Worm (Caenorhabditis elegans) whole organism, L2 larva: ENCODE data around the gene C56A3.8.

Source experiments
- C34F6.9 ChIP-seq: fragments of 150-350 bp; optimal IDR thresholded peaks from 2 replicates; lab custom pipeline; 2014; ENCODE audit warnings: missing biosample characterization, missing genetic modification characterization
- F13H6.1 ChIP-seq: sonication (generic microtip); optimal IDR thresholded peaks from 2 replicates; lab custom pipeline; 2016; ENCODE audit warnings: missing genetic modification characterization, missing compliant biosample characterization
- R02D3.7 ChIP-seq: fragments of 150-350 bp; optimal IDR thresholded peaks from 2 replicates; lab custom pipeline; 2014; ENCODE audit warnings: missing biosample characterization, missing genetic modification characterization
- ZK546.5 ChIP-seq: sonication (generic microtip); optimal IDR thresholded peaks from 2 replicates; lab custom pipeline; 2017; ENCODE audit warnings: missing biosample characterization, missing genetic modification characterization
- alr-1 ChIP-seq: fragments of 150-350 bp; optimal IDR thresholded peaks from 2 replicates; lab custom pipeline; 2014; ENCODE audit warnings: missing biosample characterization, missing genetic modification characterization
- ama-1 ChIP-seq: fragments of 150-350 bp; optimal IDR thresholded peaks from 2 replicates; lab custom pipeline; 2018; ENCODE audit warnings: inconsistent platforms
- ceh-16 ChIP-seq: fragments of 150-350 bp; optimal IDR thresholded peaks from 2 replicates; lab custom pipeline; 2014; ENCODE audit warnings: missing biosample characterization, missing genetic modification characterization
- crh-2 ChIP-seq: sonication (generic microtip); optimal IDR thresholded peaks from 2 replicates; lab custom pipeline; 2017; ENCODE audit warnings: missing biosample characterization, missing genetic modification characterization
- dmd-4 ChIP-seq: sonication (generic microtip); optimal IDR thresholded peaks from 2 replicates; lab custom pipeline; 2017; ENCODE audit warnings: missing biosample characterization, missing genetic modification characterization
- egl-27 ChIP-seq: sonication (generic microtip); optimal IDR thresholded peaks from 3 replicates; lab custom pipeline; 2017; ENCODE audit warnings: missing biosample characterization, missing genetic modification reagents, missing genetic modification characterization
- elt-1 ChIP-seq: fragments of 150-350 bp; optimal IDR thresholded peaks from 2 replicates; lab custom pipeline; 2014; ENCODE audit warnings: missing biosample characterization, missing genetic modification characterization
- elt-3 ChIP-seq: sonication (generic microtip); optimal IDR thresholded peaks from 2 replicates; lab custom pipeline; 2017; ENCODE audit warnings: missing biosample characterization, missing genetic modification characterization
- fos-1 ChIP-seq: fragments of 150-350 bp; optimal IDR thresholded peaks from 2 replicates; lab custom pipeline; 2014; ENCODE audit warnings: missing biosample characterization, missing genetic modification characterization
- gmeb-1 ChIP-seq: fragments of 150-350 bp; optimal IDR thresholded peaks from 2 replicates; lab custom pipeline; 2014; ENCODE audit warnings: missing biosample characterization, missing genetic modification characterization
- lin-11 ChIP-seq: fragments of 150-350 bp; sonication (generic microtip); optimal IDR thresholded peaks from 2 replicates; lab custom pipeline; 2014; ENCODE audit warnings: missing biosample characterization, missing genetic modification characterization, inconsistent platforms, mixed read lengths
- lin-13 ChIP-seq: fragments of 150-350 bp; optimal IDR thresholded peaks from 2 replicates; lab custom pipeline; 2014; ENCODE audit warnings: missing biosample characterization, missing genetic modification reagents, missing genetic modification characterization
- lin-39 ChIP-seq: fragments of 150-350 bp; optimal IDR thresholded peaks from 2 replicates; lab custom pipeline; 2014; ENCODE audit warnings: missing biosample characterization, missing genetic modification reagents, missing genetic modification characterization
- lsy-2 ChIP-seq, 2 experiments: fragments of 150-350 bp in 1 of 2; sonication (generic microtip) in 1 of 2; optimal IDR thresholded peaks; 2 replicates each; lab custom pipeline; 2014 to 2017; ENCODE audit warnings: missing biosample characterization in 2 of 2, missing genetic modification characterization in 2 of 2
- mab-5 ChIP-seq: fragments of 150-350 bp; optimal IDR thresholded peaks from 2 replicates; lab custom pipeline; 2014; ENCODE audit warnings: missing biosample characterization, missing genetic modification characterization
- mdl-1 ChIP-seq, 2 experiments: fragments of 150-350 bp in 1 of 2; sonication (generic microtip) in 1 of 2; optimal IDR thresholded peaks; 2 replicates each; lab custom pipeline; 2017; ENCODE audit warnings: missing biosample characterization in 2 of 2, missing genetic modification characterization in 2 of 2
- nhr-10 ChIP-seq: sonication (generic microtip); optimal IDR thresholded peaks from 2 replicates; lab custom pipeline; 2017; ENCODE audit warnings: missing biosample characterization, missing genetic modification characterization
- nhr-12 ChIP-seq: fragments of 150-350 bp; optimal IDR thresholded peaks from 2 replicates; lab custom pipeline; 2014; ENCODE audit warnings: missing biosample characterization, missing genetic modification characterization
- nhr-129 ChIP-seq: fragments of 150-350 bp; optimal IDR thresholded peaks from 2 replicates; lab custom pipeline; 2014; ENCODE audit warnings: missing biosample characterization, missing genetic modification characterization
- nhr-21 ChIP-seq: fragments of 150-350 bp; optimal IDR thresholded peaks from 2 replicates; lab custom pipeline; 2014; ENCODE audit warnings: missing biosample characterization, missing genetic modification characterization
- nhr-23 ChIP-seq: fragments of 150-350 bp; optimal IDR thresholded peaks from 2 replicates; lab custom pipeline; 2014; ENCODE audit warnings: missing biosample characterization, missing genetic modification reagents, missing genetic modification characterization
- nhr-237 ChIP-seq: fragments of 150-350 bp; optimal IDR thresholded peaks from 2 replicates; lab custom pipeline; 2014; ENCODE audit warnings: missing biosample characterization, missing genetic modification characterization
- nhr-25 ChIP-seq: fragments of 150-350 bp; sonication (generic microtip); optimal IDR thresholded peaks from 3 replicates; lab custom pipeline; 2014; ENCODE audit warnings: missing biosample characterization, missing genetic modification characterization
- nhr-6 ChIP-seq: fragments of 150-350 bp; optimal IDR thresholded peaks from 2 replicates; lab custom pipeline; 2014; ENCODE audit warnings: missing biosample characterization, missing genetic modification characterization
- peb-1 ChIP-seq: fragments of 150-350 bp; optimal IDR thresholded peaks from 2 replicates; lab custom pipeline; 2014; ENCODE audit warnings: missing biosample characterization, missing genetic modification characterization
- sem-4 ChIP-seq: fragments of 150-350 bp; optimal IDR thresholded peaks from 2 replicates; lab custom pipeline; 2014; ENCODE audit warnings: missing biosample characterization, missing genetic modification reagents, missing genetic modification characterization
- skn-1 ChIP-seq: sonication (generic microtip); optimal IDR thresholded peaks from 2 replicates; lab custom pipeline; 2017; ENCODE audit warnings: missing biosample characterization, missing genetic modification characterization
- sma-3 ChIP-seq: sonication (generic microtip); optimal IDR thresholded peaks from 2 replicates; lab custom pipeline; 2016; ENCODE audit warnings: missing genetic modification reagents, missing genetic modification characterization, missing compliant biosample characterization
- sma-9 ChIP-seq, 2 experiments: fragments of 150-350 bp in 1 of 2; sonication (generic microtip) in 1 of 2; optimal IDR thresholded peaks; 2 replicates each; lab custom pipeline; 2014 to 2016; ENCODE audit warnings: missing genetic modification characterization in 2 of 2, mild to moderate bottlenecking in 1 of 2, missing biosample characterization in 1 of 2, missing compliant biosample characterization in 1 of 2, missing genetic modification reagents in 1 of 2, moderate library complexity in 1 of 2
- unc-55 ChIP-seq: fragments of 150-350 bp; sonication (generic microtip); optimal IDR thresholded peaks from 3 replicates; lab custom pipeline; 2014; ENCODE audit warnings: missing biosample characterization, missing genetic modification reagents, missing genetic modification characterization
- unc-62 ChIP-seq: fragments of 150-350 bp; optimal IDR thresholded peaks from 2 replicates; lab custom pipeline; 2014; ENCODE audit warnings: missing biosample characterization, missing genetic modification reagents, missing genetic modification characterization
- zag-1 ChIP-seq: fragments of 150-350 bp; optimal IDR thresholded peaks from 2 replicates; lab custom pipeline; 2014; ENCODE audit warnings: missing biosample characterization, missing genetic modification characterization
- ztf-1 ChIP-seq: fragments of 200-800 bp; sonication (Bioruptor generic); conservative IDR thresholded peaks from 2 replicates; pipeline ENCODE4 v1.3.6; 2022; ENCODE audit warnings: missing genetic modification characterization, missing compliant biosample characterization
- ztf-11 ChIP-seq: sonication (generic microtip); optimal IDR thresholded peaks from 2 replicates; lab custom pipeline; 2017; ENCODE audit warnings: missing biosample characterization, missing genetic modification characterization
- ztf-4 ChIP-seq: fragments of 150-350 bp; optimal IDR thresholded peaks from 2 replicates; lab custom pipeline; 2014; ENCODE audit warnings: missing biosample characterization, missing genetic modification characterization

C56A3.8 gene

ce11 chrV:13578637-13579036, 18.6 kb downstream of the C56A3.8 start, which contains the start of gene C50B8.6:
C50B8.6 (plus strand) TSS chrV:13578972.
- TF ChIP-seq ztf-1 = no peak
- peak; percentile 60 for TF ChIP-seq fos-1 (tag; lab: Kevin White, UChicago)

ce11 chrV:13580696-13581095, 20.6 kb downstream of the C56A3.8 start, which contains the start of gene C50B8.5:
C50B8.5 (plus strand) TSS chrV:13580968.
- TF ChIP-seq lin-39 = no peak
- peak; percentile 74 for TF ChIP-seq fos-1 (tag; lab: Kevin White, UChicago)
- TF ChIP-seq sma-3 = no peak
- TF ChIP-seq nhr-237 (tag; lab: Kevin White, UChicago) = no peak
- no peak for TF ChIP-seq peb-1 (tag; lab: Kevin White, UChicago)
- TF ChIP-seq F13H6.1 (tag; lab: Kevin White, UChicago) = peak; percentile 15

DNA sequence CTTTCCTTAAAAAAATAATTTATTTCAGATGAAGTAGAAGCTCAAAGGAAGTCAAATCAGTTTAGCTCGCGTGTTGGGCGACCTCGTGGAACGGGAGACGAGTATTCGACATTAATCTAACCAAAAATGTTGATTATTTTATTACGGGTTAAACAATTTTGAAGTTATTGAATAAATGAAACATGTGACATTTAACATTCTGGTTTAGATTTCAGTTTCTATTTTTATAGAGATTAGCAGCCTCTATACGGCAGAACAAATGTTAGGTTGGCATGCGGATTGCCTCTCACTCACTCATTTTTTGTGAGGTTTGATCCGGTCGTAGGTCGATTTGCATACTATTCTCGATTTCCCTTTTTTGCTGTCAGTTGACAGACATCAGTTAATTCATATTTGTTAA, 24.4 kb downstream of the C56A3.8 start, which contains the start of gene F53F4.1:
F53F4.1 (plus strand) TSS at position 301 of the 400 bp plus-strand sequence.
- TF ChIP-seq dmd-4 (tag; lab: Kevin White, UChicago) (no peak), gmeb-1 (tag; lab: Kevin White, UChicago) (no peak), nhr-10 (tag; lab: Kevin White, UChicago) (no peak), nhr-12 (no peak), elt-1 (no peak), zag-1 (no peak), peb-1 (tag; lab: Kevin White, UChicago) (no peak), mdl-1 (tag; optimal IDR thresholded peaks at IDR 0.05; lab: Kevin White, UChicago) (no peak)

ce11 chrV:13587902-13588301, 27.8 kb downstream of the C56A3.8 start, which contains the start of gene F53F4.17:
F53F4.17 (plus strand) TSS chrV:13588202.
- TF ChIP-seq egl-27 (tag; lab: Kevin White, UChicago) (no peak), nhr-129 (no peak), crh-2 (tag; lab: Kevin White, UChicago) (no peak), nhr-23 (no peak), elt-3 (tag; lab: Kevin White, UChicago) (no peak), ZK546.5 (tag; lab: Kevin White, UChicago) (no peak), mdl-1 (tag; optimal IDR thresholded peaks at IDR 0.05; lab: Kevin White, UChicago) (no peak), peb-1 (tag; lab: Kevin White, UChicago) (no peak), lsy-2 (tag; optimal IDR thresholded peaks at IDR 0.05; lab: Kevin White, UChicago) (no peak), alr-1 (no peak), nhr-10 (tag; lab: Kevin White, UChicago) (no peak), nhr-21 (tag; lab: Kevin White, UChicago) (no peak), mab-5 (tag; lab: Kevin White, UChicago) (no peak), R02D3.7 (tag; lab: Kevin White, UChicago) (no peak)

ce11 chrV:13589494-13590176, 29.6 kb downstream of the C56A3.8 start, which contains the start of the genes F53F4.2 and F53F4.18:
F53F4.2 (minus strand) TSS chrV:13589594.
F53F4.18 (plus strand) TSS chrV:13590126.
- TF ChIP-seq lsy-2 (tag; optimal IDR thresholded peaks at IDR 0.05; lab: Kevin White, UChicago) (no peak), ZK546.5 (tag; lab: Kevin White, UChicago) (no peak), crh-2 (tag; lab: Kevin White, UChicago) (no peak)

DNA sequence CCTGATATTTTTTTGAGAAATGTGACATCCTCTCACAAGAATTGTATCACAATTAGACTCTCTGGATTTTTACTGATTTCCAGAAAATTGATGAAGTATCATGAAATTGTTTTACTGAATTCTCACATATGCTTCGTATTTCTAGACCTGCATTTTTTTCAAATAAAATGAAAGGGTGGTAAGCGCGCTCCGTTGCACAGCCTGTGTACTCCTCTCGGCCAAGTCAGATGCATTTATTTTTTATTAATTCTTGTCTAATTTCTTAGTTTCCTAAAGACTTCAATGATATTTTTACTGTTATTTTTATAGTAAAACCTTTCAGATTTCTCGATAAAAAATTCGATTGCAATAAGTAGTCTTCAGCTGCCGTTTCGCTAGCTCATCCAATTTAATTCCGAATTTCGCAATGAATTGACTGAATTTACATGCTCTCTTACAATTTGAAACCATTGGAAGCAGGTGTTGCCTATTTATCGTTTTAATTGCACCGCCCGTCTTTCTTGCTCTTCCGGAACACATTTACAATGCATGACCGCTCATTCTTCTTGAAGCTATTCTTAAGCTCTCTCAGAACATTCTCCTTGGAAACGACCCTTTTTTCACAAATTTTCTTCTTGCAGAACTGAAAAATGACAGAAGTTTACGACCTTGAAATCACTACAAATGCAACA, 31.6 kb downstream of the C56A3.8 start, which contains the start of gene tbcb-1:
tbcb-1 (plus strand) TSS at position 621 of the 671 bp plus-strand sequence.
- no peak for TF ChIP-seq alr-1
- TF ChIP-seq unc-62 (GFP tag; lab: Kevin White, UChicago) = no peak
- TF ChIP-seq skn-1 (tag; lab: Kevin White, UChicago) = no peak
- peak; percentile 8 for TF ChIP-seq sma-3
- TF ChIP-seq zag-1 = no peak
- no peak for TF ChIP-seq ama-1
- no peak for TF ChIP-seq R02D3.7 (tag; lab: Kevin White, UChicago)
- no peak for TF ChIP-seq ceh-16 (tag; lab: Kevin White, UChicago)
- TF ChIP-seq nhr-12 = no peak
- no peak for TF ChIP-seq nhr-129
- no peak for TF ChIP-seq ztf-11 (tag; lab: Kevin White, UChicago)
- peak; percentile 49 for TF ChIP-seq C34F6.9 (tag; lab: Kevin White, UChicago)
- TF ChIP-seq mdl-1 (tag; optimal IDR thresholded peaks at IDR 0.05; lab: Kevin White, UChicago) = no peak
- no peak for TF ChIP-seq elt-3 (tag; lab: Kevin White, UChicago)
- no peak for TF ChIP-seq lin-13 (GFP tag; lab: Kevin White, UChicago)
- no peak for TF ChIP-seq unc-55 (GFP tag; lab: Kevin White, UChicago)
- no peak for TF ChIP-seq ztf-1
- no peak for TF ChIP-seq lin-11 (tag; lab: Kevin White, UChicago)
- no peak for TF ChIP-seq ZK546.5 (tag; lab: Kevin White, UChicago)
- TF ChIP-seq nhr-6 (tag; lab: Kevin White, UChicago) = no peak
- no peak for TF ChIP-seq sem-4 (tag; lab: Kevin White, UChicago)
- peak; percentile 35 for TF ChIP-seq nhr-25
- no peak for TF ChIP-seq ztf-4 (tag; lab: Kevin White, UChicago)
- TF ChIP-seq fos-1 (tag; lab: Kevin White, UChicago) = no peak
- peak; percentile 31 for TF ChIP-seq sma-9 (GFP tag; optimal IDR thresholded peaks at IDR 0.05; lab: Kevin White, UChicago)
- no peak for TF ChIP-seq sma-9 (tag; optimal IDR thresholded peaks at IDR 0.05; lab: Kevin White, UChicago)
- no peak for TF ChIP-seq mab-5 (tag; lab: Kevin White, UChicago)
